Worm (Caenorhabditis elegans) whole organism, L2 larva: ENCODE results near the gene C53B7.6.

Experiments used
- C34F6.9 ChIP-seq: fragments of 150-350 bp; optimal IDR thresholded peaks from 2 replicates; lab custom pipeline; 2014; ENCODE audit warnings: missing biosample characterization, missing genetic modification characterization
- F13H6.1 ChIP-seq: sonication (generic microtip); optimal IDR thresholded peaks from 2 replicates; lab custom pipeline; 2016; ENCODE audit warnings: missing genetic modification characterization, missing compliant biosample characterization
- R02D3.7 ChIP-seq: fragments of 150-350 bp; optimal IDR thresholded peaks from 2 replicates; lab custom pipeline; 2014; ENCODE audit warnings: missing biosample characterization, missing genetic modification characterization
- ZK546.5 ChIP-seq: sonication (generic microtip); optimal IDR thresholded peaks from 2 replicates; lab custom pipeline; 2017; ENCODE audit warnings: missing biosample characterization, missing genetic modification characterization
- alr-1 ChIP-seq: fragments of 150-350 bp; optimal IDR thresholded peaks from 2 replicates; lab custom pipeline; 2014; ENCODE audit warnings: missing biosample characterization, missing genetic modification characterization
- aly-2 ChIP-seq: fragments of 150-350 bp; optimal IDR thresholded peaks from 2 replicates; lab custom pipeline; 2014; ENCODE audit warnings: missing biosample characterization, missing genetic modification characterization
- ama-1 ChIP-seq: fragments of 150-350 bp; optimal IDR thresholded peaks from 2 replicates; lab custom pipeline; 2018; ENCODE audit warnings: inconsistent platforms
- blmp-1 ChIP-seq: sonication (generic microtip); optimal IDR thresholded peaks from 2 replicates; lab custom pipeline; 2017; ENCODE audit warnings: missing genetic modification characterization, mild to moderate bottlenecking, missing compliant biosample characterization, antibody characterized with exemption, moderate library complexity; ENCODE audit not compliant: insufficient read depth
- ceh-16 ChIP-seq: fragments of 150-350 bp; optimal IDR thresholded peaks from 2 replicates; lab custom pipeline; 2014; ENCODE audit warnings: missing biosample characterization, missing genetic modification characterization
- ceh-82 ChIP-seq: fragments of 150-350 bp; optimal IDR thresholded peaks from 2 replicates; lab custom pipeline; 2014; ENCODE audit warnings: missing biosample characterization, missing genetic modification characterization
- crh-2 ChIP-seq: sonication (generic microtip); optimal IDR thresholded peaks from 2 replicates; lab custom pipeline; 2017; ENCODE audit warnings: missing biosample characterization, missing genetic modification characterization
- dmd-4 ChIP-seq: sonication (generic microtip); optimal IDR thresholded peaks from 2 replicates; lab custom pipeline; 2017; ENCODE audit warnings: missing biosample characterization, missing genetic modification characterization
- egl-27 ChIP-seq: sonication (generic microtip); optimal IDR thresholded peaks from 3 replicates; lab custom pipeline; 2017; ENCODE audit warnings: missing biosample characterization, missing genetic modification reagents, missing genetic modification characterization
- elt-1 ChIP-seq: fragments of 150-350 bp; optimal IDR thresholded peaks from 2 replicates; lab custom pipeline; 2014; ENCODE audit warnings: missing biosample characterization, missing genetic modification characterization
- elt-3 ChIP-seq: sonication (generic microtip); optimal IDR thresholded peaks from 2 replicates; lab custom pipeline; 2017; ENCODE audit warnings: missing biosample characterization, missing genetic modification characterization
- fos-1 ChIP-seq: fragments of 150-350 bp; optimal IDR thresholded peaks from 2 replicates; lab custom pipeline; 2014; ENCODE audit warnings: missing biosample characterization, missing genetic modification characterization
- gmeb-1 ChIP-seq: fragments of 150-350 bp; optimal IDR thresholded peaks from 2 replicates; lab custom pipeline; 2014; ENCODE audit warnings: missing biosample characterization, missing genetic modification characterization
- lin-11 ChIP-seq: fragments of 150-350 bp; sonication (generic microtip); optimal IDR thresholded peaks from 2 replicates; lab custom pipeline; 2014; ENCODE audit warnings: missing biosample characterization, missing genetic modification characterization, inconsistent platforms, mixed read lengths
- lin-13 ChIP-seq: fragments of 150-350 bp; optimal IDR thresholded peaks from 2 replicates; lab custom pipeline; 2014; ENCODE audit warnings: missing biosample characterization, missing genetic modification reagents, missing genetic modification characterization
- lin-39 ChIP-seq: fragments of 150-350 bp; optimal IDR thresholded peaks from 2 replicates; lab custom pipeline; 2014; ENCODE audit warnings: missing biosample characterization, missing genetic modification reagents, missing genetic modification characterization
- lsy-2 ChIP-seq, 2 experiments: fragments of 150-350 bp in 1 of 2; sonication (generic microtip) in 1 of 2; optimal IDR thresholded peaks; 2 replicates each; lab custom pipeline; 2014 to 2017; ENCODE audit warnings: missing biosample characterization in 2 of 2, missing genetic modification characterization in 2 of 2
- mab-5 ChIP-seq: fragments of 150-350 bp; optimal IDR thresholded peaks from 2 replicates; lab custom pipeline; 2014; ENCODE audit warnings: missing biosample characterization, missing genetic modification characterization
- mbf-1 ChIP-seq: sonication (generic microtip); optimal IDR thresholded peaks from 2 replicates; lab custom pipeline; 2017; ENCODE audit warnings: missing biosample characterization, missing genetic modification characterization
- mdl-1 ChIP-seq, 2 experiments: fragments of 150-350 bp in 1 of 2; sonication (generic microtip) in 1 of 2; optimal IDR thresholded peaks; 2 replicates each; lab custom pipeline; 2017; ENCODE audit warnings: missing biosample characterization in 2 of 2, missing genetic modification characterization in 2 of 2
- nhr-10 ChIP-seq: sonication (generic microtip); optimal IDR thresholded peaks from 2 replicates; lab custom pipeline; 2017; ENCODE audit warnings: missing biosample characterization, missing genetic modification characterization
- nhr-11 ChIP-seq: fragments of 150-350 bp; optimal IDR thresholded peaks from 2 replicates; lab custom pipeline; 2014; ENCODE audit warnings: missing biosample characterization, missing genetic modification characterization
- nhr-12 ChIP-seq: fragments of 150-350 bp; optimal IDR thresholded peaks from 2 replicates; lab custom pipeline; 2014; ENCODE audit warnings: missing biosample characterization, missing genetic modification characterization
- nhr-129 ChIP-seq: fragments of 150-350 bp; optimal IDR thresholded peaks from 2 replicates; lab custom pipeline; 2014; ENCODE audit warnings: missing biosample characterization, missing genetic modification characterization
- nhr-21 ChIP-seq: fragments of 150-350 bp; optimal IDR thresholded peaks from 2 replicates; lab custom pipeline; 2014; ENCODE audit warnings: missing biosample characterization, missing genetic modification characterization
- nhr-237 ChIP-seq: fragments of 150-350 bp; optimal IDR thresholded peaks from 2 replicates; lab custom pipeline; 2014; ENCODE audit warnings: missing biosample characterization, missing genetic modification characterization
- nhr-25 ChIP-seq: fragments of 150-350 bp; sonication (generic microtip); optimal IDR thresholded peaks from 3 replicates; lab custom pipeline; 2014; ENCODE audit warnings: missing biosample characterization, missing genetic modification characterization
- nhr-77 ChIP-seq: fragments of 150-350 bp; optimal IDR thresholded peaks from 2 replicates; lab custom pipeline; 2014; ENCODE audit warnings: missing biosample characterization, missing genetic modification characterization
- peb-1 ChIP-seq: fragments of 150-350 bp; optimal IDR thresholded peaks from 2 replicates; lab custom pipeline; 2014; ENCODE audit warnings: missing biosample characterization, missing genetic modification characterization
- sem-4 ChIP-seq: fragments of 150-350 bp; optimal IDR thresholded peaks from 2 replicates; lab custom pipeline; 2014; ENCODE audit warnings: missing biosample characterization, missing genetic modification reagents, missing genetic modification characterization
- skn-1 ChIP-seq: sonication (generic microtip); optimal IDR thresholded peaks from 2 replicates; lab custom pipeline; 2017; ENCODE audit warnings: missing biosample characterization, missing genetic modification characterization
- sma-3 ChIP-seq: sonication (generic microtip); optimal IDR thresholded peaks from 2 replicates; lab custom pipeline; 2016; ENCODE audit warnings: missing genetic modification reagents, missing genetic modification characterization, missing compliant biosample characterization
- sma-9 ChIP-seq, 2 experiments: fragments of 150-350 bp in 1 of 2; sonication (generic microtip) in 1 of 2; optimal IDR thresholded peaks; 2 replicates each; lab custom pipeline; 2014 to 2016; ENCODE audit warnings: missing genetic modification characterization in 2 of 2, mild to moderate bottlenecking in 1 of 2, missing biosample characterization in 1 of 2, missing compliant biosample characterization in 1 of 2, missing genetic modification reagents in 1 of 2, moderate library complexity in 1 of 2
- snpc-4 ChIP-seq: fragments of 150-350 bp; optimal IDR thresholded peaks from 2 replicates; lab custom pipeline; 2014; ENCODE audit warnings: missing biosample characterization, missing genetic modification characterization
- unc-39 ChIP-seq: fragments of 150-350 bp; optimal IDR thresholded peaks from 2 replicates; lab custom pipeline; 2014; ENCODE audit warnings: missing biosample characterization, missing genetic modification characterization
- unc-55 ChIP-seq: fragments of 150-350 bp; sonication (generic microtip); optimal IDR thresholded peaks from 3 replicates; lab custom pipeline; 2014; ENCODE audit warnings: missing biosample characterization, missing genetic modification reagents, missing genetic modification characterization
- unc-62 ChIP-seq: fragments of 150-350 bp; optimal IDR thresholded peaks from 2 replicates; lab custom pipeline; 2014; ENCODE audit warnings: missing biosample characterization, missing genetic modification reagents, missing genetic modification characterization
- zag-1 ChIP-seq: fragments of 150-350 bp; optimal IDR thresholded peaks from 2 replicates; lab custom pipeline; 2014; ENCODE audit warnings: missing biosample characterization, missing genetic modification characterization
- ztf-11 ChIP-seq: sonication (generic microtip); optimal IDR thresholded peaks from 2 replicates; lab custom pipeline; 2017; ENCODE audit warnings: missing biosample characterization, missing genetic modification characterization
- ztf-4 ChIP-seq: fragments of 150-350 bp; optimal IDR thresholded peaks from 2 replicates; lab custom pipeline; 2014; ENCODE audit warnings: missing biosample characterization, missing genetic modification characterization

The C53B7.6 gene

ce11 chrX:6877436-6877835 is 8.9 kb upstream of the C53B7.6 start, which contains the start of gene col-173:
col-173 (minus strand) TSS chrX:6877536.
- TF ChIP-seq sma-3 (GFP tag; lab: Kevin White, UChicago) (no peak), alr-1 (tag; lab: Kevin White, UChicago) (no peak), nhr-25 (tag; lab: Kevin White, UChicago) (no peak), elt-1 (tag; lab: Kevin White, UChicago) (no peak), ztf-4 (tag; lab: Kevin White, UChicago) (no peak), sma-9 (GFP tag; optimal IDR thresholded peaks at IDR 0.05; lab: Kevin White, UChicago) (no peak), sma-9 (tag; optimal IDR thresholded peaks at IDR 0.05; lab: Kevin White, UChicago) (no peak), lin-39 (tag; lab: Kevin White, UChicago) (no peak), C34F6.9 (no peak), nhr-21 (no peak), ceh-16 (tag; lab: Kevin White, UChicago) (no peak), sem-4 (tag; lab: Kevin White, UChicago) (no peak)
- TF ChIP-seq, all 48 proteins: peak for 0

DNA sequence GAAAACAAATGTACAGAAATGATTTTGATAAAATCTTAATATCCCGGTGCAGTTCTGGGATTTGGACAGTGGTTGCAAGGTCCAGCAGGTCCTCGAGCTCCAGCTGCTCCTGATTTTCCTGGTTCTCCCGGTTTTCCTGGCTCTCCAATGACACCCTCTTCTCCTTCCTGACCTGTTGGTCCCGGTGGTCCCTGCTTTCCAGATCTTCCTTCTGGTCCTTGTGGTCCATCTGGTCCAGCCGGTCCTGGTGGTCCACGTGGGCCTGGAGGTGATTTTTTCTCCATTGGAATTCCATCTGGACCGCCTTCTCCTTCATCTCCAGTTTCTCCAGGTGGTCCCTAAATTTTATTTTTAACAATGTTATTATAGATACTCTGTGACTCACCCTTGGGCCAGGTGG is 6.7 kb upstream of the C53B7.6 start:
- TF ChIP-seq mdl-1 (tag; optimal IDR thresholded peaks at IDR 0.05; lab: Kevin White, UChicago) (no peak), nhr-77 (tag; lab: Kevin White, UChicago) (no peak)

ce11 chrX:6874723-6875122 is 6.2 kb upstream of the C53B7.6 start, which contains the start of gene F41C6.4:
F41C6.4 (minus strand) TSS chrX:6874823.
- TF ChIP-seq egl-27 (tag; lab: Kevin White, UChicago) (no peak), unc-39 (tag; lab: Kevin White, UChicago) (no peak), lin-11 (no peak), ztf-11 (no peak), peb-1 (no peak), skn-1 (no peak), ama-1 (no peak), sma-9 (GFP tag; optimal IDR thresholded peaks at IDR 0.05; lab: Kevin White, UChicago) (no peak), sma-9 (tag; optimal IDR thresholded peaks at IDR 0.05; lab: Kevin White, UChicago) (no peak), R02D3.7 (tag; lab: Kevin White, UChicago) (no peak), dmd-4 (tag; lab: Kevin White, UChicago) (no peak), nhr-11 (tag; lab: Kevin White, UChicago) (no peak), unc-55 (GFP tag; lab: Kevin White, UChicago) (no peak), F13H6.1 (no peak), nhr-129 (tag; lab: Kevin White, UChicago) (no peak), nhr-10 (tag; lab: Kevin White, UChicago) (no peak), alr-1 (tag; lab: Kevin White, UChicago) (no peak), nhr-21 (no peak), C34F6.9 (no peak), ZK546.5 (tag; lab: Kevin White, UChicago) (no peak)

- TF ChIP-seq gmeb-1 (tag; lab: Kevin White, UChicago) (no peak), crh-2 (tag; lab: Kevin White, UChicago) (peak; percentile 66), ceh-82 (tag; lab: Kevin White, UChicago) (no peak), ceh-16 (tag; lab: Kevin White, UChicago) (no peak), unc-62 (GFP tag; lab: Kevin White, UChicago) (no peak), nhr-12 (tag; lab: Kevin White, UChicago) (no peak), peb-1 (no peak), nhr-25 (tag; lab: Kevin White, UChicago) (no peak), ztf-4 (tag; lab: Kevin White, UChicago) (no peak), lin-39 (tag; lab: Kevin White, UChicago) (no peak), zag-1 (tag; lab: Kevin White, UChicago) (no peak), egl-27 (tag; lab: Kevin White, UChicago) (peak; percentile 47), lin-13 (peak; percentile 31), mbf-1 (tag; lab: Kevin White, UChicago) (no peak), R02D3.7 (tag; lab: Kevin White, UChicago) (no peak), mab-5 (tag; lab: Kevin White, UChicago) (no peak), skn-1 (no peak), sma-9 (GFP tag; optimal IDR thresholded peaks at IDR 0.05; lab: Kevin White, UChicago) (peak; percentile 82), sma-9 (tag; optimal IDR thresholded peaks at IDR 0.05; lab: Kevin White, UChicago) (no peak), F13H6.1 (peak; percentile 40), C34F6.9 (peak; percentile 10), ZK546.5 (tag; lab: Kevin White, UChicago) (no peak), ztf-11 (no peak), sma-3 (GFP tag; lab: Kevin White, UChicago) (peak; percentile 63), elt-1 (tag; lab: Kevin White, UChicago) (no peak), nhr-11 (tag; lab: Kevin White, UChicago) (no peak), ama-1 (no peak), aly-2 (tag; lab: Kevin White, UChicago) (no peak), lin-11 (no peak), mdl-1 (tag; optimal IDR thresholded peaks at IDR 0.05; lab: Kevin White, UChicago) (no peak), nhr-129 (tag; lab: Kevin White, UChicago) (peak; percentile 66), nhr-237 (no peak), fos-1 (peak; percentile 59), snpc-4 (tag; lab: Kevin White, UChicago) (no peak), elt-3 (tag; lab: Kevin White, UChicago) (no peak), nhr-21 (peak; percentile 11), lsy-2 (tag; optimal IDR thresholded peaks at IDR 0.05; lab: Kevin White, UChicago) (no peak), dmd-4 (tag; lab: Kevin White, UChicago) (no peak), alr-1 (tag; lab: Kevin White, UChicago) (no peak), unc-39 (tag; lab: Kevin White, UChicago) (no peak), blmp-1 (tag; lab: Kevin White, UChicago) (no peak)
Measured at ce11 chrX:6867707-6868106, 862 bp downstream of the C53B7.6 start.
